Fruit fly (Drosophila melanogaster) whole organism, embryonic: Measurements from ENCODE around the gene Spt20.
A peak's percentile ranks its signal among the peaks of the same experiment; 100 is the strongest.

Experiments
- CG10366 ChIP-seq: fragments of 200-800 bp; sonication (Bioruptor generic); IDR thresholded peaks from 2 replicates; pipeline ENCODE4 v1.3.6; 2022; ENCODE audit warnings: missing biosample characterization, missing genetic modification characterization
- CG10959 ChIP-seq: fragments of 200-800 bp; sonication (Bioruptor generic); IDR thresholded peaks from 2 replicates; pipeline ENCODE4 v1.3.6; 2022; ENCODE audit warnings: missing biosample characterization, missing genetic modification characterization
- CG11456 ChIP-seq: fragments of 200-800 bp; sonication (Bioruptor generic); IDR thresholded peaks from 3 replicates; pipeline ENCODE4 v1.3.6; 2022; ENCODE audit warnings: missing biosample characterization, missing genetic modification characterization
- CG12659 ChIP-seq: fragments of 200-800 bp; sonication (Bioruptor generic); optimal IDR thresholded peaks from 3 replicates; lab custom pipeline; 2017; ENCODE audit warnings: mild to moderate bottlenecking, missing biosample characterization, missing genetic modification reagents, missing genetic modification characterization
- CG15696 ChIP-seq: fragments of 200-800 bp; sonication (Bioruptor generic); optimal IDR thresholded peaks from 2 replicates; lab custom pipeline; 2019; ENCODE audit warnings: missing biosample characterization, mild to moderate bottlenecking, missing genetic modification characterization, moderate library complexity
- CG17568 ChIP-seq: fragments of 200-800 bp; sonication (Bioruptor generic); optimal IDR thresholded peaks from 2 replicates; lab custom pipeline; 2018; ENCODE audit warnings: missing biosample characterization, mild to moderate bottlenecking, missing genetic modification characterization, moderate library complexity
- CG2202 ChIP-seq: fragments of 200-800 bp; sonication (Bioruptor generic); optimal IDR thresholded peaks from 2 replicates; lab custom pipeline; 2018; ENCODE audit warnings: missing biosample characterization, mild to moderate bottlenecking, missing genetic modification characterization
- CG4328 ChIP-seq: fragments of 200-800 bp; sonication (Bioruptor generic); optimal IDR thresholded peaks from 3 replicates; lab custom pipeline; 2017; ENCODE audit warnings: missing biosample characterization, missing genetic modification reagents, missing genetic modification characterization
- CG6254 ChIP-seq: fragments of 200-800 bp; sonication (Bioruptor generic); optimal IDR thresholded peaks from 3 replicates; lab custom pipeline; 2017; ENCODE audit warnings: mild to moderate bottlenecking, missing biosample characterization, missing genetic modification reagents, missing genetic modification characterization
- CG7928 ChIP-seq: fragments of 200-800 bp; sonication (Bioruptor generic); optimal IDR thresholded peaks from 2 replicates; lab custom pipeline; 2017; ENCODE audit warnings: missing biosample characterization, mild to moderate bottlenecking, missing genetic modification characterization
- CG8290 ChIP-seq, 3 experiments: fragments of 200-800 bp; sonication (Bioruptor generic); optimal IDR thresholded peaks; 2 replicates each; lab custom pipeline; 2016 to 2019; ENCODE audit warnings: missing biosample characterization in 3 of 3, missing genetic modification characterization in 3 of 3, mild to moderate bottlenecking in 2 of 3, moderate library complexity in 1 of 3
- CG8924 ChIP-seq: fragments of 200-800 bp; optimal IDR thresholded peaks from 3 replicates; lab custom pipeline; 2019; ENCODE audit warnings: missing biosample characterization, mild to moderate bottlenecking, missing genetic modification characterization, moderate library complexity
- D19B ChIP-seq: fragments of 200-800 bp; sonication (Bioruptor generic); optimal IDR thresholded peaks from 2 replicates; lab custom pipeline; 2017; ENCODE audit warnings: missing biosample characterization, mild to moderate bottlenecking, missing genetic modification characterization
- Dip3 ChIP-seq: fragments of 200-800 bp; sonication (Bioruptor generic); optimal IDR thresholded peaks from 3 replicates; lab custom pipeline; 2016; ENCODE audit warnings: missing biosample characterization, missing genetic modification characterization
- Eip74EF ChIP-seq, 2 experiments: fragments of 200-800 bp in 1 of 2; fragments of >200 bp in 1 of 2; sonication (Bioruptor generic) in 1 of 2; optimal IDR thresholded peaks; 2 replicates each; lab custom pipeline; 2017 to 2019; ENCODE audit warnings: missing biosample characterization in 2 of 2, missing genetic modification characterization in 2 of 2, mild to moderate bottlenecking in 1 of 2, moderate library complexity in 1 of 2
- Gsc ChIP-seq: fragments of 200-800 bp; sonication (Bioruptor generic); IDR thresholded peaks from 2 replicates; pipeline ENCODE4 v1.3.6; 2022; ENCODE audit warnings: missing biosample characterization, missing genetic modification characterization
- HLH4C ChIP-seq: fragments of 200-800 bp; sonication (Bioruptor generic); IDR thresholded peaks from 3 replicates; pipeline ENCODE4 v1.3.6; 2022; ENCODE audit warnings: missing biosample characterization, missing genetic modification characterization; ENCODE audit not compliant: partially characterized antibody
- Hmx ChIP-seq: fragments of 200-800 bp; sonication (Bioruptor generic); optimal IDR thresholded peaks from 2 replicates; lab custom pipeline; 2016; ENCODE audit warnings: missing biosample characterization, missing genetic modification characterization
- Hr51 ChIP-seq, 2 experiments: fragments of 200-800 bp; sonication (Bioruptor generic); optimal IDR thresholded peaks; 2 replicates in 1 of 2; 3 replicates in 1 of 2; lab custom pipeline; 2016 to 2018; ENCODE audit warnings: missing biosample characterization in 2 of 2, missing genetic modification characterization in 2 of 2, mild to moderate bottlenecking in 1 of 2, moderate library complexity in 1 of 2
- Six4 ChIP-seq: fragments of 200-800 bp; sonication (Bioruptor generic); optimal IDR thresholded peaks from 2 replicates; lab custom pipeline; 2016; ENCODE audit warnings: missing biosample characterization, missing genetic modification characterization
- Vsx1 ChIP-seq: fragments of 200-800 bp; sonication (Bioruptor generic); optimal IDR thresholded peaks from 2 replicates; lab custom pipeline; 2017; ENCODE audit warnings: missing biosample characterization, mild to moderate bottlenecking, missing genetic modification characterization, missing genetic modification reagents
- bcd ChIP-seq: fragments of 200-800 bp; sonication (Bioruptor generic); optimal IDR thresholded peaks from 2 replicates; lab custom pipeline; 2017; ENCODE audit warnings: missing biosample characterization, mild to moderate bottlenecking, missing genetic modification characterization
- bowl ChIP-seq: fragments of 200-800 bp; sonication (Bioruptor generic); IDR thresholded peaks from 2 replicates; pipeline ENCODE4 v1.3.6; 2022; ENCODE audit warnings: missing biosample characterization, missing genetic modification characterization
- chm ChIP-seq: fragments of 200-800 bp; sonication (Bioruptor generic); IDR thresholded peaks from 2 replicates; pipeline ENCODE4 v1.3.6; 2022; ENCODE audit warnings: missing biosample characterization, missing genetic modification characterization
- chn ChIP-seq: fragments of 200-800 bp; sonication (Bioruptor generic); optimal IDR thresholded peaks from 2 replicates; lab custom pipeline; 2016; ENCODE audit warnings: missing biosample characterization, missing genetic modification characterization
- gsb-n ChIP-seq: fragments of 200-800 bp; sonication (Bioruptor generic); optimal IDR thresholded peaks from 3 replicates; lab custom pipeline; 2018; ENCODE audit warnings: missing biosample characterization, mild to moderate bottlenecking, missing genetic modification characterization
- hbn ChIP-seq: fragments of 200-800 bp; sonication (Bioruptor generic); IDR thresholded peaks from 2 replicates; pipeline ENCODE4 v1.3.6; 2022; ENCODE audit warnings: missing biosample characterization, missing genetic modification characterization; ENCODE audit not compliant: partially characterized antibody
- insv ChIP-seq, 2 experiments: fragments of 200-800 bp; sonication (Bioruptor generic); optimal IDR thresholded peaks; 3 replicates each; lab custom pipeline; 2016 to 2018; ENCODE audit warnings: missing biosample characterization in 2 of 2, missing genetic modification characterization in 2 of 2
- lmd ChIP-seq: fragments of 200-800 bp; sonication (Bioruptor generic); IDR thresholded peaks from 2 replicates; pipeline ENCODE4 v1.3.6; 2022; ENCODE audit warnings: missing biosample characterization, missing genetic modification characterization
- lov ChIP-seq, 2 experiments: fragments of 200-800 bp in 1 of 2; fragments of >200 bp in 1 of 2; sonication (Bioruptor generic) in 1 of 2; IDR thresholded peaks in 1 of 2; optimal IDR thresholded peaks in 1 of 2; 2 replicates in 1 of 2; 3 replicates in 1 of 2; pipeline versions ENCODE4 v1.3.6 to Lab custom; 2017 to 2022; ENCODE audit warnings: missing biosample characterization in 1 of 2, missing genetic modification characterization in 1 of 2
- onecut ChIP-seq: fragments of 200-800 bp; sonication (Bioruptor generic); IDR thresholded peaks from 2 replicates; pipeline ENCODE4 v1.3.6; 2022; ENCODE audit warnings: missing biosample characterization, missing genetic modification characterization
- pan ChIP-seq, 4 experiments: fragments of >200 bp in 3 of 4; fragments of 200-800 bp in 1 of 4; sonication (Bioruptor generic) in 1 of 4; optimal IDR thresholded peaks in 3 of 4; IDR thresholded peaks in 1 of 4; 2 replicates each; pipeline versions ENCODE4 v1.3.6 to Lab custom; 2017 to 2022; ENCODE audit warnings: missing biosample characterization in 2 of 4, missing genetic modification characterization in 2 of 4, mixed read lengths in 1 of 4
- pfk ChIP-seq: fragments of 200-800 bp; sonication (Bioruptor generic); optimal IDR thresholded peaks from 2 replicates; lab custom pipeline; 2018; ENCODE audit warnings: missing biosample characterization, mild to moderate bottlenecking, missing genetic modification characterization, moderate library complexity
- phol ChIP-seq: fragments of 200-800 bp; sonication (Bioruptor generic); optimal IDR thresholded peaks from 3 replicates; lab custom pipeline; 2018; ENCODE audit warnings: missing biosample characterization, mild to moderate bottlenecking, missing genetic modification characterization, moderate library complexity
- prd ChIP-seq, 3 experiments: fragments of >200 bp in 2 of 3; fragments of 200-800 bp in 1 of 3; sonication (Bioruptor generic) in 1 of 3; optimal IDR thresholded peaks in 2 of 3; IDR thresholded peaks in 1 of 3; 2 replicates in 2 of 3; 3 replicates in 1 of 3; pipeline versions ENCODE4 v1.3.6 to Lab custom; 2017 to 2022; ENCODE audit warnings: missing biosample characterization in 1 of 3, missing genetic modification characterization in 1 of 3
- ranshi ChIP-seq: fragments of 200-800 bp; sonication (Bioruptor generic); IDR thresholded peaks from 2 replicates; pipeline ENCODE4 v1.3.6; 2022; ENCODE audit warnings: missing biosample characterization, missing genetic modification characterization
- sd ChIP-seq: fragments of 200-800 bp; sonication (Bioruptor generic); optimal IDR thresholded peaks from 3 replicates; lab custom pipeline; 2018; ENCODE audit warnings: missing biosample characterization, mild to moderate bottlenecking, missing genetic modification characterization, moderate library complexity
- sens-2 ChIP-seq: fragments of 200-800 bp; sonication (Bioruptor generic); IDR thresholded peaks from 2 replicates; pipeline ENCODE4 v1.3.6; 2022; ENCODE audit warnings: missing biosample characterization, missing genetic modification characterization
- shn ChIP-seq: fragments of 200-800 bp; sonication (Bioruptor generic); optimal IDR thresholded peaks from 3 replicates; lab custom pipeline; 2016; ENCODE audit warnings: missing biosample characterization, missing genetic modification characterization
- sisA ChIP-seq: fragments of 200-800 bp; sonication (Bioruptor generic); IDR thresholded peaks from 2 replicates; pipeline ENCODE4 v1.3.6; 2022; ENCODE audit warnings: missing biosample characterization, missing genetic modification characterization
- so ChIP-seq: fragments of 200-800 bp; sonication (Bioruptor generic); IDR thresholded peaks from 3 replicates; pipeline ENCODE4 v1.3.6; 2022; ENCODE audit warnings: missing biosample characterization, missing genetic modification characterization
- sob ChIP-seq: fragments of 200-800 bp; sonication (Bioruptor generic); IDR thresholded peaks from 2 replicates; pipeline ENCODE4 v1.3.6; 2022; ENCODE audit warnings: missing biosample characterization, missing genetic modification characterization
- sr ChIP-seq: fragments of 200-800 bp; sonication (Bioruptor generic); IDR thresholded peaks from 3 replicates; pipeline ENCODE4 v1.3.6; 2022; ENCODE audit warnings: missing biosample characterization, missing genetic modification characterization
- tgo ChIP-seq: fragments of 200-800 bp; sonication (Bioruptor generic); IDR thresholded peaks from 3 replicates; pipeline ENCODE4 v1.3.6; 2022; ENCODE audit warnings: missing biosample characterization, missing genetic modification characterization
- tin ChIP-seq: fragments of 200-800 bp; sonication (Bioruptor generic); optimal IDR thresholded peaks from 3 replicates; lab custom pipeline; 2016; ENCODE audit warnings: missing biosample characterization, missing genetic modification characterization
- z ChIP-seq: fragments of 200-800 bp; sonication (Bioruptor generic); IDR thresholded peaks from 3 replicates; pipeline ENCODE4 v1.3.6; 2022; ENCODE audit warnings: missing biosample characterization, missing genetic modification characterization

The Spt20 gene

dm6 chr3L:13486041-13486859, 16.3 kb upstream of the Spt20 start, which contains the start of the genes Abp1 and Tgi (continued):
- TF ChIP-seq pfk (GFP tag; lab: Kevin White, UChicago) (no peak), Gsc (GFP tag; lab: Robert Waterston, UW) (no peak), tin (peak; percentile 25), sr (peak; percentile 58; the same call in 1 of the 3 replicates), prd (optimal IDR thresholded peaks at IDR 0.05; lab: Kevin White, UChicago) (no peak), prd (GFP tag; IDR thresholded peaks at IDR 0.05; lab: Robert Waterston, UW) (peak; percentile 21; the same call in 1 of the 3 replicates), CG10366 (GFP tag; lab: Robert Waterston, UW) (no peak; the same call in 1 of the 2 replicates), insv (GFP tag; optimal IDR thresholded peaks at IDR 0.05; lab: Kevin White, UChicago) (peak in 1 of 2 experiments; percentile 1), Six4 (GFP tag; lab: Kevin White, UChicago) (no peak), CG10959 (no peak), lov (optimal IDR thresholded peaks at IDR 0.05; lab: Kevin White, UChicago) (no peak), lov (GFP tag; IDR thresholded peaks at IDR 0.05; lab: Robert Waterston, UW) (no peak), chm (GFP tag; lab: Robert Waterston, UW) (peak; percentile 59; the same call in 1 of the 2 replicates), CG8924 (tag; lab: Kevin White, UChicago) (peak; percentile 15), z (0 out of 3 replicates have a peak, but pooled peaks have one; percentile 49), hbn (GFP tag; lab: Robert Waterston, UW) (peak; percentile 64), Dip3 (GFP tag; lab: Kevin White, UChicago) (no peak), CG15696 (peak; percentile 36), bcd (no peak), CG11456 (GFP tag; lab: Robert Waterston, UW) (peak; percentile 77), CG12659 (peak; percentile 71), HLH4C (GFP tag; lab: Robert Waterston, UW) (peak; percentile 61), Vsx1 (GFP tag; lab: Kevin White, UChicago) (no peak), D19B (GFP tag; lab: Kevin White, UChicago) (no peak), Eip74EF (GFP tag; optimal IDR thresholded peaks at IDR 0.05; lab: Kevin White, UChicago) (no peak), CG7928 (no peak), tgo (no peak), ranshi (0 out of 2 replicates have a peak, but pooled peaks have one; percentile 20), sd (tag; lab: Kevin White, UChicago) (no peak), CG2202 (tag; lab: Kevin White, UChicago) (no peak), Hr51 (GFP tag; optimal IDR thresholded peaks at IDR 0.05; lab: Kevin White, UChicago) (peak in 1 of 2 experiments; percentile 40), so (no peak), bowl (GFP tag; lab: Robert Waterston, UW) (no peak), pan (optimal IDR thresholded peaks at IDR 0.05; lab: Kevin White, UChicago) (no peak), pan (GFP tag; optimal IDR thresholded peaks at IDR 0.05 in 1 of 2, IDR thresholded peaks at IDR 0.05 in 1 of 2) (no peak), gsb-n (tag; lab: Kevin White, UChicago) (peak; percentile 15), sens-2 (GFP tag; lab: Robert Waterston, UW) (no peak), CG17568 (no peak), Hmx (GFP tag; lab: Kevin White, UChicago) (no peak), sob (peak; percentile 68), lmd (GFP tag; lab: Robert Waterston, UW) (no peak), chn (GFP tag; lab: Kevin White, UChicago) (peak; percentile 32), shn (GFP tag; lab: Kevin White, UChicago) (peak; percentile 20), CG4328 (no peak), CG6254 (GFP tag; lab: Kevin White, UChicago) (no peak), phol (tag; lab: Kevin White, UChicago) (peak; percentile 19), onecut (GFP tag; lab: Robert Waterston, UW) (peak; percentile 80), CG8290 (GFP tag; optimal IDR thresholded peaks at IDR 0.05; lab: Kevin White, UChicago) (peak; percentile 27), CG8290 (tag; optimal IDR thresholded peaks at IDR 0.05; lab: Kevin White, UChicago) (peak in 1 of 2 experiments; percentile 86), sisA (GFP tag; lab: Robert Waterston, UW) (no peak; the same call in 1 of the 2 replicates)
